Worm (Caenorhabditis elegans): Measurements from ENCODE around the gene nhr-212.
A peak's percentile ranks its signal among the peaks of the same experiment; 100 is the strongest.

DNA sequence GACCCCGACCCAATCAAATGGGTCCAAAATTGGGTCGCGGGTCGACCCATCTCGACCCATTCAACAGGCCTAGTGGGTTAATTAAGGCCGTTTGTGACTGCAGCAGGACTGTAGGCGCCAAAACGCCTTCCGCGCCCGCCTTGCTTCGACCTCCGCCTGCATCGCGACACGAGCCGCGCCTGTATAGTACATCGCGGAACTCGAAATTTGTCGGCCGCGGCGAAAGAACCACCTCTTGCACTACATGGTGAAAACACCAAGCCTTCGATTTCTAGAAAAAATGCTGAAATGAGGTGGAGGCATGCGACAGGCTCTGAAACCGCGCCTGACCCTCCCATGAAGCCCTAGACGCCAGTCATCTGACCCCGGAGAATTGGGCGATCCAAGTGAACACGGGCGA, 3.3 kb downstream of the nhr-212 start:
- no peak for TF ChIP-seq unc-62 (GFP tag; optimal IDR thresholded peaks at IDR 0.05)
- TF ChIP-seq dpff-1 (tag; optimal IDR thresholded peaks at IDR 0.05): no peak
- no peak for TF ChIP-seq lin-26 (GFP tag; IDR thresholded peaks at IDR 0.05)
- TF ChIP-seq ets-4 (GFP tag; optimal IDR thresholded peaks at IDR 0.05): no peak
- no peak for TF ChIP-seq cebp-2 (GFP tag; IDR thresholded peaks at IDR 0.05)
- TF ChIP-seq ztf-25 (GFP tag; IDR thresholded peaks at IDR 0.05): no peak
- no peak for TF ChIP-seq F57A8.1 (GFP tag; optimal IDR thresholded peaks at IDR 0.05)
- TF ChIP-seq sptf-2 (GFP tag; optimal IDR thresholded peaks at IDR 0.05): no peak
- no peak for TF ChIP-seq ama-1 (optimal IDR thresholded peaks at IDR 0.05)
- no peak for TF ChIP-seq ama-1 (GFP tag; optimal IDR thresholded peaks at IDR 0.05)
- TF ChIP-seq snpc-4 (GFP tag; optimal IDR thresholded peaks at IDR 0.05): no peak
- peak in 2 of 4 experiments; percentile 57 to 72 for TF ChIP-seq snpc-4 (tag; optimal IDR thresholded peaks at IDR 0.05)
- no peak for TF ChIP-seq pha-4 (tag; optimal IDR thresholded peaks at IDR 0.05)
- no peak for TF ChIP-seq let-607 (tag; optimal IDR thresholded peaks at IDR 0.05)
- TF ChIP-seq lin-35 (GFP tag; optimal IDR thresholded peaks at IDR 0.05): no peak

Measured in whole organism, young adult.